Fruit fly (Drosophila melanogaster): Measurements from ENCODE around the gene TfIIEbeta.

DNA sequence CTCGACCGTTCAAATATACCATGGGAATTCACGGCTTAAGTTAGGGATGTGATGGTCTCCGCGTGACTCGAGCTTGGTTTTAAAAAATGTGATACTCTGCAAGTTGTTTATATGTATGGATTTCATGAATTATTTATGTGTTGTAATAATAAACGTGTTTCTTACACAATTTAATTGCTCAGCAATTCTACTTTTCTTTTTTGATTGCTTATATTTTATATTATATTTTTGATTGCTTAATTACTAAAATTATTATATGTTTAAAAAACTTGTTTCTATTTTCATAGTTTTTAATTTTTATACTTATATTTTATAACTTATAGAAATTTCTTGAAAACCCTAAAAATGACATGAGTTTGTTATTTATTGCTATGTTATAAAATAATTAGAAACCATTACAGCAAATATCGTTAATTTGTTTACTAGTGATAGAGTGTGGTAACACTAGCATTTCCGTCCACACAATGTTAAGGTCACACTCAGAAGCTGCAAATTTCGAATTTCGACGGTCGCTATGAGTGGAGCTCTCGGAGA lies 32.5 kb upstream of the TfIIEbeta start, which contains the start of the genes ago and CG1265:
- peak; percentile 61 for TF ChIP-seq CG9817 (tag; optimal IDR thresholded peaks at IDR 0.05)
- no peak for TF ChIP-seq eyg (GFP tag; optimal IDR thresholded peaks at IDR 0.05)
- TF ChIP-seq HLH3B (GFP tag; IDR thresholded peaks at IDR 0.05): no peak; the same call in 1 of the 2 replicates
- TF ChIP-seq CG10959 (GFP tag; IDR thresholded peaks at IDR 0.05): no peak
- no peak for TF ChIP-seq hbn (GFP tag; IDR thresholded peaks at IDR 0.05; ENCODE audit: partially characterized antibody)
- peak; percentile 21 for TF ChIP-seq CG12155 (GFP tag; optimal IDR thresholded peaks at IDR 0.05)
- no peak for TF ChIP-seq CG4730 (GFP tag; IDR thresholded peaks at IDR 0.05)
- peak; percentile 5 for TF ChIP-seq Nf-YB (GFP tag; optimal IDR thresholded peaks at IDR 0.05)
- no peak for TF ChIP-seq emc (GFP tag; optimal IDR thresholded peaks at IDR 0.05)
- TF ChIP-seq hkb (optimal IDR thresholded peaks at IDR 0.05): no peak
- TF ChIP-seq hkb (GFP tag; IDR thresholded peaks at IDR 0.05): no peak
- peak; percentile 45 for TF ChIP-seq odd (GFP tag; optimal IDR thresholded peaks at IDR 0.05)
- TF ChIP-seq CG4404 (GFP tag; IDR thresholded peaks at IDR 0.05): no peak
